Worm (Caenorhabditis elegans): ENCODE results near the gene znf-706.
"Not testable (repeated sequence)": the region's sequence is repeated elsewhere in the genome, so short reads cannot be mapped to it uniquely, and the experiment has no call there.

DNA sequence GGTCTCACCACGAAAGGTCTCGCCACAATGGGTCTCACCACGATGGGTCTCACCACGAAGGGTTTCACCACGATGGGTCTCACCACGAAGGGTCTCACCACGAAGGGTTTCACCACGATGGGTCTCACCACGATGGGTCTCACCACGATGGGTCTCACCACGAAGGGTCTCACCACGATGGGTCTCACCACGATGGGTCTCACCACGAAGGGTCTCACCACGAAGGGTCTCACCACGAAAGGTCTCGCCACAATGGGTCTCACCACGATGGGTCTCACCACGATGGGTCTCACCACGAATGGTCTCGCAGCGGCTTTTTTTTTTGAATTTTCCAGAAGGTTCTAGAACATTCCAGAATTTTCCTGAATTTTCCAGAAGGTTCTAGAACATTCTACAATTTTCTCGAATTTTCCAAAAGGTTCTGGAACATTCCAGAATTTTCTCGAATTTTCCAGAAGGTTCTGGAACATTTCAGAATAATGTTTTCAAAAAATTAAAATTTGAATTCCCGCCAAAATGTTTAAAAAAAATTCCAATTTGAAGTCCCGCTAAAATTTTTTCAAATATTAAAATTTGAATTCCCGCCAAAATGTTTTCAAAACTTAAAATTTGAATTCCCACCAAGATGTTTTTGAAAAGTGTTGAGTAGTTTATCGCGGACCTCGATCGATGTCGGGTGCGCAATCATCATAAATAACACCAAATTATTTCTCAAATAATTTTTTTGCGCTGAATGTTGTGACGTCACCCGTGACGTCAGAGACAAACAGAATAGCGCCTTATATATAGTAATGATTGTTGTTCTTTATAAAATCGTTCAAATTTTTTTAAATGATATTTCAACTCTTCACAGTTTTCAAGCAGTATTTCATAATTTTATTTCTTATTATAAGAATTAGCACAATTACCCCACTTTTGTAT lies 28.5 kb downstream of the znf-706 start:
- TF ChIP-seq aha-1 (tag); ZK337.2 (GFP tag; IDR thresholded peaks at IDR 0.05); madf-5 (GFP tag; IDR thresholded peaks at IDR 0.05); zag-1 (tag; optimal IDR thresholded peaks at IDR 0.05); lim-7 (GFP tag; IDR thresholded peaks at IDR 0.05); spr-3 (GFP tag; optimal IDR thresholded peaks at IDR 0.05); aly-2 (tag; optimal IDR thresholded peaks at IDR 0.05); ceh-82 (tag; optimal IDR thresholded peaks at IDR 0.05); fkh-10 (GFP tag; optimal IDR thresholded peaks at IDR 0.05); mdl-1 (tag; optimal IDR thresholded peaks at IDR 0.05): not testable (repeated sequence)
